Fruit fly (Drosophila melanogaster) S2 (cell line): ENCODE results near the gene und.

Experiments
- CG8478 ChIP-seq: fragments of >200 bp; optimal IDR thresholded peaks from 2 replicates; lab custom pipeline; 2018
- CTCF ChIP-seq, 2 experiments: fragments of >200 bp; optimal IDR thresholded peaks; 2 replicates each; lab custom pipeline; 2018

DNA sequence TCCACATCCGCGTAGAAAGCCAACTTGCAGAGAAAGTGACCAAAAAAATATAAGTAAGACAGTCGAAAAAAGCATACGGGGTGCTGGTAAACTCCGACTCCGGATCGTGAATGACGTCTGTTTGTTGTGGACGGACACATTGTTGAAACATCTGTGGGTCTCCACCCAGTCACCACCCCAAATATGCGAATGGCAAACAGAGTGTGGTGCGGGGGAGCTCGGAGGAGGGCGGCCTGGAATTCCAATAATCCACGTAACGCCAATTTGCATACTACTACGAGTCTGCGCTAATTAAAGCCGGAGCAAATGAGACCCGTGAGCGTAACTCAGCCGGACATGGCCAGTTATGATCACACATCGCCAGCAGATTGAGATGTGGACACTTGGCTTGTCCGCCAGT lies 20.0 kb downstream of the und start:
- no peak for TF ChIP-seq CTCF (optimal IDR thresholded peaks at IDR 0.05; lab: Kevin White, UChicago)
- no peak for TF ChIP-seq CG8478 (lab: Kevin White, UChicago)
